Worm (Caenorhabditis elegans): ENCODE measurements around the gene W02G9.3.

Gene W02G9.3

ce11 chrV:2716933-2717332, 44.1 kb downstream of the W02G9.3 start:
- peak; percentile 84 for TF ChIP-seq zfh-2 (GFP tag; conservative IDR thresholded peaks at IDR 0.05)
- TF ChIP-seq F22D6.2 (tag; optimal IDR thresholded peaks at IDR 0.05), result no peak
- TF ChIP-seq madf-6 (GFP tag; IDR thresholded peaks at IDR 0.05), result no peak
- TF ChIP-seq hmg-1.2 (GFP tag; IDR thresholded peaks at IDR 0.05), result peak; percentile 25; the same call in 1 of the 2 replicates
- peak; percentile 49; the same call in 1 of the 2 replicates for TF ChIP-seq egrh-3 (GFP tag; IDR thresholded peaks at IDR 0.05)
- 0 out of 2 replicates have a peak, but pooled peaks have one; percentile 65 for TF ChIP-seq F37B4.10 (GFP tag; IDR thresholded peaks at IDR 0.05)
- peak; percentile 37; the same call in 1 of the 2 replicates for TF ChIP-seq pbrm-1 (GFP tag; IDR thresholded peaks at IDR 0.05)
- TF ChIP-seq ztf-6 (GFP tag; IDR thresholded peaks at IDR 0.05), result no peak
- no peak for TF ChIP-seq snpc-4 (GFP tag; optimal IDR thresholded peaks at IDR 0.05)
- peak in 2 of 4 experiments; percentile 71 to 89 for TF ChIP-seq snpc-4 (tag; optimal IDR thresholded peaks at IDR 0.05)
- no peak for TF ChIP-seq F33H1.4 (GFP tag; IDR thresholded peaks at IDR 0.05)

DNA sequence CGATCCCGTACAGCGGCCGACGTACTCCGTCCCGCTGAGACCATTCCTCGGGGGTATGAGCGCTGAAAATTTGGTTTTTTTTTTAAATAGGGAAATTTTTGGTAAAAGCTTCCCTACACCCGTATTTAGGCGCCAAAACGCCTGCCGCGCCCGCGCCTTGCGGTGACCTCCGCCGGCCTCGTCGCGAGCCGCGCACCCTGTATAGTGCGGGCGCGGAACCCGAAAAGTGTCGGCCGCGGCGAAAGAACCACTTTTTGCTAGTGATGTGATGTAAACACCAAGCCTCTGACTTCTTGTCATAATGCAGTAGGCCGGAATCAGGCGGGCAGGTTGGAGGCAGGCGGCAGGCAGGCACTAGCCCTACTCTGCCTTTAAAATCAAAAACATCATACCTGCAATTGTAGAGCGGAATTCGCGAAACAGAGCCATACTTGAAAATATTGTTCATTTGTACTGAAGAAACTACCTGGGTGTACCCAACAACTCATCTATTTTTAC, 46.0 kb downstream of the W02G9.3 start, which contains the start of gene srt-29:
srt-29 (minus strand) TSS at position 448 of the 498 bp plus-strand sequence.
- TF ChIP-seq ama-1 (optimal IDR thresholded peaks at IDR 0.05) (no peak), ama-1 (GFP tag; optimal IDR thresholded peaks at IDR 0.05) (no peak), lin-35 (GFP tag; optimal IDR thresholded peaks at IDR 0.05) (no peak), zfh-2 (GFP tag; conservative IDR thresholded peaks at IDR 0.05) (peak; percentile 88), snpc-4 (GFP tag; optimal IDR thresholded peaks at IDR 0.05) (no peak), snpc-4 (tag; optimal IDR thresholded peaks at IDR 0.05) (peak in 1 of 4 experiments; percentile 51), ztf-28 (GFP tag; IDR thresholded peaks at IDR 0.05) (0 out of 2 replicates have a peak, but pooled peaks have one; percentile 13), egrh-3 (GFP tag; IDR thresholded peaks at IDR 0.05) (peak; percentile 72; the same call in 1 of the 2 replicates), rpc-1 (optimal IDR thresholded peaks at IDR 0.05) (no peak), rpc-1 (tag; optimal IDR thresholded peaks at IDR 0.05) (no peak)

DNA sequence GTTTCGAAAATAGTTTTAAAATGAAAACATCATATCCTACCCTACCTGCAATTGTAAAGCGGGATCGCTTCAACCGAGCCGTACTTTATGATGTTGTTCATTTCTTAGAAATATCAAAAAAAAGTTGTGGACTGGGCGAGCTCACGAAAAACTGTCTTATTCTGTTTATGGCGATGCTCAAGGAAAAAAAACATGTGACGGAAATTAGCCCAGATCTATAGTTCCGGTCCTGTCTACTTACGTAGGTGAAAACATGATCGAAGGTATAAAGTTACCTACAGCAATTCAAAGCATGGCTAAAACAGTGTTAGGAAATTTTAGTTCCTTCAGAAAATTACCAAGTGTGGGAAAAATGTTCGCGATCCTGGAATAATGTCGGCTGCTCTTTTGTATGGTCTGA, 48.0 kb downstream of the W02G9.3 start, which contains the start of gene srt-27:
srt-27 (minus strand) TSS at position 101 of the 400 bp plus-strand sequence.
- TF ChIP-seq nhr-179 (tag; optimal IDR thresholded peaks at IDR 0.05), result no peak
- TF ChIP-seq hlh-12 (tag; optimal IDR thresholded peaks at IDR 0.05), result no peak
- no peak for TF ChIP-seq attf-6 (GFP tag; IDR thresholded peaks at IDR 0.05)
- TF ChIP-seq F23B12.7 (tag; optimal IDR thresholded peaks at IDR 0.05; ENCODE audit: insufficient read depth), result no peak
- TF ChIP-seq dpl-1 (GFP tag; optimal IDR thresholded peaks at IDR 0.05), result no peak

ce11 chrV:2722555-2722954, 49.8 kb downstream of the W02G9.3 start, which contains the start of gene srg-60:
Gene srg-60, minus strand, starts transcription at chrV:2722655.
- TF ChIP-seq B0035.1 (tag; optimal IDR thresholded peaks at IDR 0.05), result no peak
- TF ChIP-seq ekl-4 (GFP tag; IDR thresholded peaks at IDR 0.05), result no peak
